Worm (Caenorhabditis elegans) whole organism, L3 larva: Measurements from ENCODE around the gene F17C8.9.

Experiments
- R02D3.7 ChIP-seq: fragments of 150-350 bp; optimal IDR thresholded peaks from 2 replicates; lab custom pipeline; 2014; ENCODE audit warnings: missing biosample characterization, missing genetic modification characterization
- ZK546.5 ChIP-seq: sonication (generic microtip); optimal IDR thresholded peaks from 2 replicates; lab custom pipeline; 2017; ENCODE audit warnings: missing biosample characterization, missing genetic modification characterization
- aly-2 ChIP-seq: fragments of 150-350 bp; optimal IDR thresholded peaks from 2 replicates; lab custom pipeline; 2014; ENCODE audit warnings: missing biosample characterization, missing genetic modification characterization
- ama-1 ChIP-seq: fragments of 150-350 bp; optimal IDR thresholded peaks from 2 replicates; lab custom pipeline; 2018
- ceh-28 ChIP-seq: fragments of 150-350 bp; optimal IDR thresholded peaks from 2 replicates; lab custom pipeline; 2014; ENCODE audit warnings: missing biosample characterization, missing genetic modification reagents, missing genetic modification characterization
- ceh-82 ChIP-seq: fragments of 150-350 bp; optimal IDR thresholded peaks from 2 replicates; lab custom pipeline; 2014; ENCODE audit warnings: missing biosample characterization, missing genetic modification characterization
- ceh-9 ChIP-seq: sonication (generic microtip); optimal IDR thresholded peaks from 2 replicates; lab custom pipeline; 2018; ENCODE audit warnings: missing biosample characterization, missing genetic modification characterization
- daf-12 ChIP-seq: fragments of 150-350 bp; optimal IDR thresholded peaks from 2 replicates; lab custom pipeline; 2014; ENCODE audit warnings: missing biosample characterization, missing genetic modification reagents, missing genetic modification characterization
- egl-27 ChIP-seq: sonication (generic microtip); optimal IDR thresholded peaks from 4 replicates; lab custom pipeline; 2017; ENCODE audit warnings: missing biosample characterization, missing genetic modification reagents, missing genetic modification characterization
- egl-5 ChIP-seq: fragments of 150-350 bp; optimal IDR thresholded peaks from 2 replicates; lab custom pipeline; 2017; ENCODE audit warnings: missing biosample characterization, missing genetic modification reagents, missing genetic modification characterization, inconsistent platforms
- elt-1 ChIP-seq: fragments of 150-350 bp; optimal IDR thresholded peaks from 2 replicates; lab custom pipeline; 2014; ENCODE audit warnings: missing biosample characterization, missing genetic modification characterization
- elt-2 ChIP-seq: sonication (generic microtip); optimal IDR thresholded peaks from 2 replicates; lab custom pipeline; 2016; ENCODE audit warnings: missing genetic modification reagents, mild to moderate bottlenecking, missing genetic modification characterization, missing compliant biosample characterization
- elt-3 ChIP-seq, 3 experiments: fragments of 150-350 bp in 1 of 3; sonication (generic microtip) in 2 of 3; optimal IDR thresholded peaks; 2 replicates in 2 of 3; 4 replicates in 1 of 3; lab custom pipeline; 2014 to 2017; ENCODE audit warnings: missing biosample characterization in 3 of 3, missing genetic modification characterization in 3 of 3
- eor-1 ChIP-seq, 2 experiments: fragments of 150-350 bp; optimal IDR thresholded peaks; 2 replicates each; lab custom pipeline; 2014 to 2018; ENCODE audit warnings: missing biosample characterization in 2 of 2, missing genetic modification characterization in 2 of 2
- fkh-10 ChIP-seq: sonication (generic microtip); optimal IDR thresholded peaks from 2 replicates; lab custom pipeline; 2017; ENCODE audit warnings: missing biosample characterization, missing genetic modification reagents, missing genetic modification characterization
- fkh-2 ChIP-seq: fragments of 150-350 bp; optimal IDR thresholded peaks from 2 replicates; lab custom pipeline; 2014; ENCODE audit warnings: missing biosample characterization, missing genetic modification reagents, missing genetic modification characterization
- fos-1 ChIP-seq: fragments of 150-350 bp; optimal IDR thresholded peaks from 2 replicates; lab custom pipeline; 2014; ENCODE audit warnings: missing biosample characterization, missing genetic modification characterization
- hmg-11 ChIP-seq: sonication (generic microtip); optimal IDR thresholded peaks from 2 replicates; lab custom pipeline; 2016; ENCODE audit warnings: missing genetic modification characterization, missing compliant biosample characterization
- jun-1 ChIP-seq: fragments of 150-350 bp; optimal IDR thresholded peaks from 2 replicates; lab custom pipeline; 2014; ENCODE audit warnings: missing biosample characterization, missing genetic modification reagents, missing genetic modification characterization
- lin-15B ChIP-seq: fragments of 150-350 bp; optimal IDR thresholded peaks from 2 replicates; lab custom pipeline; 2014; ENCODE audit warnings: missing biosample characterization, missing genetic modification characterization
- lin-39 ChIP-seq: fragments of 150-350 bp; optimal IDR thresholded peaks from 2 replicates; lab custom pipeline; 2018; ENCODE audit warnings: missing biosample characterization, missing genetic modification reagents, missing genetic modification characterization
- lsy-12 ChIP-seq: sonication (generic microtip); optimal IDR thresholded peaks from 2 replicates; lab custom pipeline; 2016; ENCODE audit warnings: mild to moderate bottlenecking, missing genetic modification characterization, missing compliant biosample characterization
- mdl-1 ChIP-seq: fragments of 150-350 bp; optimal IDR thresholded peaks from 2 replicates; lab custom pipeline; 2014; ENCODE audit warnings: missing biosample characterization, missing genetic modification characterization
- nfya-1 ChIP-seq: sonication (generic microtip); optimal IDR thresholded peaks from 2 replicates; lab custom pipeline; 2017; ENCODE audit warnings: missing genetic modification characterization, mild to moderate bottlenecking, missing compliant biosample characterization, antibody characterized with exemption, moderate library complexity; ENCODE audit not compliant: insufficient read depth
- nhr-12 ChIP-seq: fragments of 150-350 bp; optimal IDR thresholded peaks from 2 replicates; lab custom pipeline; 2014; ENCODE audit warnings: missing biosample characterization, missing genetic modification characterization
- nhr-237 ChIP-seq: fragments of 150-350 bp; optimal IDR thresholded peaks from 2 replicates; lab custom pipeline; 2014; ENCODE audit warnings: missing biosample characterization, missing genetic modification characterization
- nhr-25 ChIP-seq: sonication (generic microtip); optimal IDR thresholded peaks from 2 replicates; lab custom pipeline; 2017; ENCODE audit warnings: missing biosample characterization, missing genetic modification characterization
- nhr-43 ChIP-seq: sonication (generic microtip); optimal IDR thresholded peaks from 2 replicates; lab custom pipeline; 2016; ENCODE audit warnings: mild to moderate bottlenecking, missing genetic modification characterization, missing compliant biosample characterization; ENCODE audit not compliant: poor library complexity, severe bottlenecking
- nhr-67 ChIP-seq: fragments of 150-350 bp; optimal IDR thresholded peaks from 2 replicates; lab custom pipeline; 2014; ENCODE audit warnings: missing biosample characterization, missing genetic modification characterization
- nhr-76 ChIP-seq: fragments of 150-350 bp; sonication (generic microtip); optimal IDR thresholded peaks from 5 replicates; lab custom pipeline; 2014; ENCODE audit warnings: missing biosample characterization, missing genetic modification characterization
- nhr-77 ChIP-seq: fragments of 150-350 bp; optimal IDR thresholded peaks from 2 replicates; lab custom pipeline; 2014; ENCODE audit warnings: missing biosample characterization, missing genetic modification characterization
- pha-4 ChIP-seq: fragments of 150-350 bp; optimal IDR thresholded peaks from 2 replicates; lab custom pipeline; 2014; ENCODE audit warnings: missing biosample characterization, missing genetic modification reagents, missing genetic modification characterization
- pqm-1 ChIP-seq: fragments of 150-350 bp; optimal IDR thresholded peaks from 2 replicates; lab custom pipeline; 2017; ENCODE audit warnings: missing biosample characterization, missing genetic modification characterization, inconsistent platforms
- sea-2 ChIP-seq: fragments of 150-350 bp; sonication (generic microtip); optimal IDR thresholded peaks from 4 replicates; lab custom pipeline; 2014; ENCODE audit warnings: missing biosample characterization, missing genetic modification reagents, missing genetic modification characterization
- skn-1 ChIP-seq: fragments of 150-350 bp; optimal IDR thresholded peaks from 2 replicates; lab custom pipeline; 2014; ENCODE audit warnings: missing biosample characterization, missing genetic modification characterization
- snpc-4 ChIP-seq: fragments of 150-350 bp; optimal IDR thresholded peaks from 2 replicates; lab custom pipeline; 2014; ENCODE audit warnings: missing biosample characterization, missing genetic modification characterization
- tbx-2 ChIP-seq: sonication (generic microtip); optimal IDR thresholded peaks from 2 replicates; lab custom pipeline; 2016; ENCODE audit warnings: mild to moderate bottlenecking, missing genetic modification characterization, missing compliant biosample characterization
- unc-62 ChIP-seq: fragments of 150-350 bp; sonication (generic microtip); optimal IDR thresholded peaks from 4 replicates; lab custom pipeline; 2014; ENCODE audit warnings: missing biosample characterization, missing genetic modification reagents, missing genetic modification characterization
- zag-1 ChIP-seq: fragments of 150-350 bp; optimal IDR thresholded peaks from 2 replicates; lab custom pipeline; 2014; ENCODE audit warnings: missing biosample characterization, missing genetic modification characterization
- ztf-11 ChIP-seq: fragments of 150-350 bp; optimal IDR thresholded peaks from 2 replicates; lab custom pipeline; 2014; ENCODE audit warnings: missing biosample characterization, missing genetic modification characterization
- ztf-4 ChIP-seq: fragments of 150-350 bp; optimal IDR thresholded peaks from 2 replicates; lab custom pipeline; 2014; ENCODE audit warnings: missing biosample characterization, missing genetic modification characterization

F17C8.9 gene

DNA sequence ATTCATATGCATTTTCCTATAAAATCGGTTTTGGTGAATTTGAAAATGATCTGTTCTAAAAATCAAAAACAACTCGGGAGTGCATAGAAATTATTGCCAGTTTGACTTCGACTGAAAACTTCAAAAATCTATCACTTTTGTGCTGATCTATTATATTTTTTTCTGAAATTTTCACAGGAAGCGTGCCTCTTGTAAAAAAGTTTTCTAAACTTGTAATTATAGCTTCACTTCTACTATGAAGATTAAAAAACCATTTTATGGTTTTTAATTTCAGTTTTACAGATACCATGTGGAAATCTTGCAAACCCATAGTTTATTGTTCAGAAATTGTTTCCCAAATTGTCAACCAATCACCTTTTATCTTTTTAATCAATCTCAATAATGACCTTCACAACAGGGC, at the start of gene F17C8.9:
TSS of gene F17C8.9 (plus strand) at position 301 of the 400 bp plus-strand sequence.
- TF ChIP-seq nhr-25 = no peak
- no peak for TF ChIP-seq daf-12 (tag; lab: Kevin White, UChicago)
- no peak for TF ChIP-seq fkh-2 (tag; lab: Kevin White, UChicago)
- TF ChIP-seq snpc-4 = no peak
- no peak for TF ChIP-seq ama-1

DNA sequence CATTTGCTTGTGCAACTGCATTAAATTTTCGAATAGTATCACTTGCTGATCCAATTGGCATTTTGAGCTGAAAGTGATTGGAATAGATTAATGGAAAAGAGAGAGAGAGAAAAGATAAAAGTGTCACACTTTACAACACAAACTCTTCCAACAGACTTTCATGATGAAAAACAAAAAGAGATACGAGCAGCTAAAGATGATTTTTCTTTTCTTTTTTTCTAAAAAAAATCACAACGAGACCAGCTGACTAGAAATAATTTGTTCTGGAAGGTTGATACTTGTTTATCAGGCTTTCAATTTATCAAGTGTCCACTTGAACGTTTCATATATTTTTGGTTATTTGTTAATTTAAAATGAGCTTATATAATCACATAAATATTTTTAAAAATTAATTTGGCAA, 47.0 kb upstream of the F17C8.9 start:
- TF ChIP-seq ZK546.5 (tag; lab: Kevin White, UChicago) (no peak), pqm-1 (tag; lab: Kevin White, UChicago) (no peak), ztf-11 (no peak), nhr-237 (tag; lab: Kevin White, UChicago) (no peak)

DNA sequence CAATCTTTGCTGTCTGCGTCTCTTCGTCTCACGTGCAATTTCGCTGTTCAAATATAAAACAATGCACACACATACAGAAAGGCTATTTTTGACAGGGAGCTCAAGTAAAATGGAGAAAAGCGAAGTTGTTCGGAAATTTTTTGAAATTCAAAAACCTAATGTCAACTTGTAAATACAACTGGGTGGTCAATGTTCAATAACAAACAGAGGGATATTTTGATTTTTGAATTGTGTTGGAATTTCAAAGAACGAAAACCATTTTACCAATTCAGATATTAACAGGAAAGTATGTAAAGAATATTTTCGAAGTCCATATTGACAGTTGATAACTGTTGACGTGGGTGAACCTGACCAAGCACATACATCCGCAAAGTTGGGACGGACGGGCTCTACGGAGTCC, 45.8 kb upstream of the F17C8.9 start, which contains the start of gene tag-243:
TSS of gene tag-243 (minus strand) at position 101 of the 400 bp plus-strand sequence.
- no peak for TF ChIP-seq nhr-67 (tag; lab: Kevin White, UChicago)
- peak; percentile 19 for TF ChIP-seq pha-4 (tag; lab: Kevin White, UChicago)

DNA sequence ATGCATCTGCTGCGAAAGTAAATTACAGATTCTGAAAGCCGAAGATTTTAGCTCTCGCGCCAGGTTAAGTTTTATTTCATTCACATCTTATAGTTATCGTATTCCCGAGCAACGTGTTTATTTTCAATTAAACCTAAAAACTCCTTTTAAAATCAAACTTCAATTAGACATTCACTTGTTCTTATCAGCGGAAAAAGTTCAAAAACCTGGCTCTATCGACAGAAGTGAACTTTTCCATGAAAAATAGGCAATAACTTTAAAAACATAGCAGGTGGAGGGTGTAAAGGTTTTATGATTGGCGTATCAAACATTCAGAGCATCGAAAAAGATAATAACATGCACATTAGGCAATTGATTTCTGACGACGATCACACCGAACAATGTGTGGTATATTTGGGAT, 45.2 kb upstream of the F17C8.9 start, which contains the start of gene ppat-1:
TSS of gene ppat-1 (plus strand) at position 316 of the 400 bp plus-strand sequence.
- peak; percentile 41 for TF ChIP-seq elt-2 (tag; lab: Kevin White, UChicago)
- TF ChIP-seq pha-4 (tag; lab: Kevin White, UChicago) = no peak
- no peak for TF ChIP-seq nhr-12 (tag; lab: Kevin White, UChicago)
- TF ChIP-seq ztf-4 (tag; lab: Kevin White, UChicago) = no peak

DNA sequence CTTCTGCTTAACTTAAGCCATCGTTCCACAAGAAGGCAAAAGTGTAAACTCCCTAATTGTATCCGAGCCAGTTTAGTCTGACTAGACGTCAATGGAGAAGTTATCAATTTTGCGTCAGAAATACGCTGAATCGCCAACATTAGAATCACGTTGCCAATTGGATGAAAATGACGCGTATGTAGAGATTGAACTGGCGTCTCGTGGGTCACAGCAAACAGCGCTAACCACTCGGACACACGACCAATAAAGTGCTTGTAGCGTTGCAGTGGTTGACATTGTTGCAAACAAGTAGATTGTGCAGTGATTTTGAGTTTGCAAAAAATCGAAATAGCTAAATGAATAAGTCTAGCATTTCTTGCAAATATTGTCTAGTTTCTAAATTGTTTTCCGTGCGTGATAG, 44.6 kb upstream of the F17C8.9 start:
- TF ChIP-seq ztf-4 (tag; lab: Kevin White, UChicago) = peak; percentile 40
- TF ChIP-seq sea-2 (GFP tag; lab: Kevin White, UChicago) = no peak
- TF ChIP-seq nhr-43 = peak; percentile 90
- TF ChIP-seq jun-1 (tag; lab: Kevin White, UChicago) = peak; percentile 56
- peak; percentile 42 for TF ChIP-seq ama-1
- peak; percentile 43 for TF ChIP-seq lsy-12
- TF ChIP-seq pqm-1 (tag; lab: Kevin White, UChicago) = peak; percentile 38
- TF ChIP-seq egl-27 = peak; percentile 60
- peak; percentile 26 for TF ChIP-seq mdl-1 (tag; lab: Kevin White, UChicago)
- peak; percentile 29 for TF ChIP-seq egl-5 (tag; lab: Kevin White, UChicago)
- TF ChIP-seq lin-39 = peak; percentile 89
- TF ChIP-seq ceh-9 = no peak
- no peak for TF ChIP-seq ztf-11
- no peak for TF ChIP-seq ceh-28 (tag; lab: Kevin White, UChicago)
- TF ChIP-seq zag-1 (tag; lab: Kevin White, UChicago) = no peak
- TF ChIP-seq nhr-76 (tag; lab: Kevin White, UChicago) = peak; percentile 20
- TF ChIP-seq lin-15B (tag; lab: Kevin White, UChicago) = peak; percentile 28
- peak; percentile 66 for TF ChIP-seq nhr-25
- TF ChIP-seq pha-4 (tag; lab: Kevin White, UChicago) = peak; percentile 81
- TF ChIP-seq skn-1 = peak; percentile 79
- peak; percentile 52 for TF ChIP-seq elt-2 (tag; lab: Kevin White, UChicago)
- peak; percentile 73 for TF ChIP-seq nfya-1 (tag; lab: Kevin White, UChicago)
- TF ChIP-seq elt-1 (tag; lab: Kevin White, UChicago) = no peak
- peak; percentile 57 for TF ChIP-seq tbx-2 (tag; lab: Kevin White, UChicago)
- no peak for TF ChIP-seq fkh-10 (GFP tag; lab: Kevin White, UChicago)
- peak in 1 of 3 experiments; percentile 65 for TF ChIP-seq elt-3 (tag; optimal IDR thresholded peaks at IDR 0.05; lab: Kevin White, UChicago)

DNA sequence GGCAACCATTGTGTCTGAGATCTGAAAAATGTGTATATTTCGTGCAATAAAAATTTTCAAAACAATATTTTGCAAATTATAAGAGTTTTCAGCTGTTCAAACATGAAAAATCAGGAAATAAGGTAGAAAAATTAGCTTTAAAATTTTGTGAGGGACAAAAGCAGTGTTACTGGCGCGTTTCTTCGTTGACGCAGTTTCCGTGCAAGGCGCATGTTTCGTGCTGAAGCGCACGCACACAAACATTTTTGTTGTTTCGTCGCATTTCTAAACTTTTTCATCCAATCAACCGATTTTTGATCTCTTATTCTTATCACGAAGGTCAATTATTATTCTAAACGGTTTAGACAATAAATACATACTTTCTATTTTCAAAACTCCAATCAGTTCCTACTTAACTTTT, 40.9 kb upstream of the F17C8.9 start, which contains the start of gene nifk-1:
TSS of gene nifk-1 (minus strand) at position 27 of the 400 bp plus-strand sequence.
- TF ChIP-seq lin-39 = peak; percentile 55
- TF ChIP-seq ztf-11 = no peak
- TF ChIP-seq unc-62 (GFP tag; lab: Kevin White, UChicago) = no peak
- TF ChIP-seq R02D3.7 (tag; lab: Kevin White, UChicago) = peak; percentile 8
- no peak for TF ChIP-seq mdl-1 (tag; lab: Kevin White, UChicago)
- no peak for TF ChIP-seq nhr-76 (tag; lab: Kevin White, UChicago)
- TF ChIP-seq ztf-4 (tag; lab: Kevin White, UChicago) = no peak
- TF ChIP-seq ceh-28 (tag; lab: Kevin White, UChicago) = peak; percentile 8
- TF ChIP-seq fos-1 (tag; lab: Kevin White, UChicago) = no peak
- TF ChIP-seq nhr-67 (tag; lab: Kevin White, UChicago) = no peak
- peak; percentile 12 for TF ChIP-seq pqm-1 (tag; lab: Kevin White, UChicago)
- TF ChIP-seq elt-2 (tag; lab: Kevin White, UChicago) = peak; percentile 67
- TF ChIP-seq nhr-12 (tag; lab: Kevin White, UChicago) = no peak
- TF ChIP-seq nhr-25 = peak; percentile 54
- TF ChIP-seq aly-2 (tag; lab: Kevin White, UChicago) = no peak
- no peak for TF ChIP-seq ceh-82 (tag; lab: Kevin White, UChicago)
- TF ChIP-seq eor-1 (tag; optimal IDR thresholded peaks at IDR 0.05; lab: Kevin White, UChicago) = no peak
- TF ChIP-seq jun-1 (tag; lab: Kevin White, UChicago) = peak; percentile 64
- TF ChIP-seq hmg-11 (tag; lab: Kevin White, UChicago) = peak; percentile 74
- TF ChIP-seq snpc-4 = peak; percentile 80
- TF ChIP-seq ZK546.5 (tag; lab: Kevin White, UChicago) = no peak
- no peak for TF ChIP-seq fkh-2 (tag; lab: Kevin White, UChicago)
- no peak for TF ChIP-seq lsy-12
- TF ChIP-seq daf-12 (tag; lab: Kevin White, UChicago) = no peak
- no peak for TF ChIP-seq nhr-77 (tag; lab: Kevin White, UChicago)
- peak; percentile 6 for TF ChIP-seq nhr-43
